Worm (Caenorhabditis elegans): ENCODE data around the gene ztf-27.

The ztf-27 gene

ce11 chrII:10384680-10385383, at the start of gene ztf-27:
Gene ztf-27 (plus strand): TSS chrII:10385333.
- TF ChIP-seq cog-1 (tag; optimal IDR thresholded peaks at IDR 0.05) (no peak), klf-2 (GFP tag; conservative IDR thresholded peaks at IDR 0.05) (no peak), ztf-23 (GFP tag; IDR thresholded peaks at IDR 0.05) (no peak), T22C8.4 (GFP tag; IDR thresholded peaks at IDR 0.05) (no peak), ztf-29 (GFP tag; IDR thresholded peaks at IDR 0.05) (no peak), ref-1 (GFP tag; conservative IDR thresholded peaks at IDR 0.05) (no peak), flt-1 (GFP tag; IDR thresholded peaks at IDR 0.05) (no peak), med-1 (GFP tag; optimal IDR thresholded peaks at IDR 0.05; ENCODE audit: insufficient read depth) (no peak), tab-1 (GFP tag; IDR thresholded peaks at IDR 0.05) (no peak)

DNA sequence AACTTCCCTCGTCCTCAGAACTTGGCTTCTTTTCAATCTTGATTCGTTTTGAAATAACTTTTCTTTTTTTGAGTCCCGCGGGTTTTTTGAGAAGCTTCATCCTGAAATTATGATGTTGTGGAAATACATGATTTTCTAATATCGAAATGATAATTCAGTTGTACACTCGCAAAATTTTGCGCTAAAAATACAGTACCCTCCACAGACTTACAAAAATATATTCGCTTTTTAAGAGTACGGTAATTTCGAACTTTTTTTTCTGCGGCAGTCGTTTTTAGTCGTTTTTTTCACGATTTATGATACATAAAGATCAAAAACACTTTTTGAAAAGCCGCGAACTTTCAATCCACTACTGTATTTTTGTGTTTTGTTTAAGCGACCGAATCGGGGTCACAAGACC, 40.1 kb upstream of the ztf-27 start, which contains the start of gene pro-2:
TSS of gene pro-2 (minus strand) at position 101 of the 400 bp plus-strand sequence.
- TF ChIP-seq ztf-29 (GFP tag; IDR thresholded peaks at IDR 0.05): no peak
- no peak for TF ChIP-seq T22C8.4 (GFP tag; IDR thresholded peaks at IDR 0.05)
- TF ChIP-seq ref-1 (GFP tag; conservative IDR thresholded peaks at IDR 0.05): no peak
- TF ChIP-seq med-1 (GFP tag; optimal IDR thresholded peaks at IDR 0.05; ENCODE audit: insufficient read depth): no peak
- no peak for TF ChIP-seq ztf-23 (GFP tag; IDR thresholded peaks at IDR 0.05)
- no peak for TF ChIP-seq tab-1 (GFP tag; IDR thresholded peaks at IDR 0.05)
- TF ChIP-seq cog-1 (tag; optimal IDR thresholded peaks at IDR 0.05): no peak

ce11 chrII:10346075-10346474, 39.1 kb upstream of the ztf-27 start, which contains the start of gene C07E3.10:
Gene C07E3.10 (plus strand): TSS chrII:10346375.
- TF ChIP-seq med-1 (GFP tag; optimal IDR thresholded peaks at IDR 0.05; ENCODE audit: insufficient read depth) (no peak), flt-1 (GFP tag; IDR thresholded peaks at IDR 0.05) (peak; percentile 10; the same call in 1 of the 2 replicates)

DNA sequence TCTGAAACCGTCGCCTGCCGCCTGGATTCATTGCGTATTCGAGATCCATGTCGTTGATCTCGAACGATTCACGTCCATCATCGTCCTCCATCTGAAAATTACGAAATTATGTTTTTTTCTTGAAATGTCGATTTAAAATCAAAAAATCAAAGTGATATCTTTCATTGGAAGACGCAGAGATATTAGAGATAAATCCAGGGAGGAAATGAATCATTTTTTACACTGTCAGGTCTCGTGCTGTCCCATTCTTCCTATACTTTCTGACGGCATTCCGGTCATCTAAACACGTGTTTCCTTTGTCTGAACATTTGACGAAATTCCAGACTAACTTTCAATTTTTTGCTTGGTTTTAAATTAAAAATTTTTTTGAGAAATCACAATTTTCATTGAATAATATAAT, 35.2 kb upstream of the ztf-27 start, which contains the start of gene stip-1:
TSS of gene stip-1 (minus strand) at position 98 of the 400 bp plus-strand sequence.
- TF ChIP-seq flt-1 (GFP tag; IDR thresholded peaks at IDR 0.05): no peak
- no peak for TF ChIP-seq ztf-23 (GFP tag; IDR thresholded peaks at IDR 0.05)
- TF ChIP-seq med-1 (GFP tag; optimal IDR thresholded peaks at IDR 0.05; ENCODE audit: insufficient read depth): no peak
- no peak for TF ChIP-seq ztf-29 (GFP tag; IDR thresholded peaks at IDR 0.05)
- TF ChIP-seq cog-1 (tag; optimal IDR thresholded peaks at IDR 0.05): no peak
- no peak for TF ChIP-seq T22C8.4 (GFP tag; IDR thresholded peaks at IDR 0.05)

- TF ChIP-seq T22C8.4 (GFP tag; IDR thresholded peaks at IDR 0.05) (no peak), ztf-29 (GFP tag; IDR thresholded peaks at IDR 0.05) (no peak), ztf-23 (GFP tag; IDR thresholded peaks at IDR 0.05) (no peak), ref-1 (GFP tag; conservative IDR thresholded peaks at IDR 0.05) (no peak), cog-1 (tag; optimal IDR thresholded peaks at IDR 0.05) (no peak), flt-1 (GFP tag; IDR thresholded peaks at IDR 0.05) (no peak), tab-1 (GFP tag; IDR thresholded peaks at IDR 0.05) (no peak), med-1 (GFP tag; optimal IDR thresholded peaks at IDR 0.05; ENCODE audit: insufficient read depth) (no peak), klf-2 (GFP tag; conservative IDR thresholded peaks at IDR 0.05) (no peak)
Measured at ce11 chrII:10350487-10350886, 34.6 kb upstream of the ztf-27 start, which contains the start of gene C07E3.9. Gene C07E3.9 (plus strand): TSS chrII:10350756.

ce11 chrII:10351963-10352362, 33.2 kb upstream of the ztf-27 start, which contains the start of gene C07E3.8:
Gene C07E3.8 (plus strand): TSS chrII:10352263.
- no peak for TF ChIP-seq flt-1 (GFP tag; IDR thresholded peaks at IDR 0.05)
- no peak for TF ChIP-seq med-1 (GFP tag; optimal IDR thresholded peaks at IDR 0.05; ENCODE audit: insufficient read depth)
- TF ChIP-seq tab-1 (GFP tag; IDR thresholded peaks at IDR 0.05): no peak
- no peak for TF ChIP-seq ref-1 (GFP tag; conservative IDR thresholded peaks at IDR 0.05)
- TF ChIP-seq ztf-23 (GFP tag; IDR thresholded peaks at IDR 0.05): no peak
- no peak for TF ChIP-seq cog-1 (tag; optimal IDR thresholded peaks at IDR 0.05)
- TF ChIP-seq T22C8.4 (GFP tag; IDR thresholded peaks at IDR 0.05): no peak
- TF ChIP-seq klf-2 (GFP tag; conservative IDR thresholded peaks at IDR 0.05): no peak
- no peak for TF ChIP-seq ztf-29 (GFP tag; IDR thresholded peaks at IDR 0.05)

ce11 chrII:10357468-10358007, 27.6 kb upstream of the ztf-27 start, which contains the start of gene C07E3.3:
Gene C07E3.3 (minus strand): TSS chrII:10357518.
- TF ChIP-seq ref-1 (GFP tag; conservative IDR thresholded peaks at IDR 0.05) (no peak), T22C8.4 (GFP tag; IDR thresholded peaks at IDR 0.05) (no peak), cog-1 (tag; optimal IDR thresholded peaks at IDR 0.05) (no peak), tab-1 (GFP tag; IDR thresholded peaks at IDR 0.05) (no peak), ztf-23 (GFP tag; IDR thresholded peaks at IDR 0.05) (no peak), med-1 (GFP tag; optimal IDR thresholded peaks at IDR 0.05; ENCODE audit: insufficient read depth) (no peak), flt-1 (GFP tag; IDR thresholded peaks at IDR 0.05) (no peak), ztf-29 (GFP tag; IDR thresholded peaks at IDR 0.05) (no peak), klf-2 (GFP tag; conservative IDR thresholded peaks at IDR 0.05) (no peak)

DNA sequence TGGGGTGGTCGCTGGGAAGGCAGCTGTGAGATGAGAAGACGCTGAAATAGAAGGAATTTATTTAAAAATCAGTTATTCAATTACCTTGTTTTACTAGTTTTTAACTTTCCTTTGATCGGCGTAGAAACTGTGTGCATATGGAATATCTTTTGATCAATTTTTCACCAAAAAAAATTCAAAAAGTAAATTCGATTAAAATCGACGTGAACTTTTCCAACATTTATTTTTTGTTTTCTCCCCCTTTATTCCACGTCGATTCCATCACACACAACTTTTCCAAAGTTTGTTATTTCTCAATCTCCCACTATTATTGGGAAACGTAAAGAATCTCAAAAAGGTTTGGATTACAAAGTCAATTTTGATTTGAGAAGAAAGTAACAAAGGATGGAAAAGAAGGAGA, 24.6 kb upstream of the ztf-27 start, which contains the start of gene C07E3.4:
TSS of gene C07E3.4 (plus strand) at position 301 of the 400 bp plus-strand sequence.
- TF ChIP-seq ztf-23 (GFP tag; IDR thresholded peaks at IDR 0.05): no peak
- TF ChIP-seq ref-1 (GFP tag; conservative IDR thresholded peaks at IDR 0.05): no peak
- TF ChIP-seq T22C8.4 (GFP tag; IDR thresholded peaks at IDR 0.05): no peak
- no peak for TF ChIP-seq cog-1 (tag; optimal IDR thresholded peaks at IDR 0.05)
- TF ChIP-seq klf-2 (GFP tag; conservative IDR thresholded peaks at IDR 0.05): no peak
- TF ChIP-seq med-1 (GFP tag; optimal IDR thresholded peaks at IDR 0.05; ENCODE audit: insufficient read depth): no peak
- TF ChIP-seq flt-1 (GFP tag; IDR thresholded peaks at IDR 0.05): no peak
- TF ChIP-seq tab-1 (GFP tag; IDR thresholded peaks at IDR 0.05): no peak
- TF ChIP-seq ztf-29 (GFP tag; IDR thresholded peaks at IDR 0.05): no peak

DNA sequence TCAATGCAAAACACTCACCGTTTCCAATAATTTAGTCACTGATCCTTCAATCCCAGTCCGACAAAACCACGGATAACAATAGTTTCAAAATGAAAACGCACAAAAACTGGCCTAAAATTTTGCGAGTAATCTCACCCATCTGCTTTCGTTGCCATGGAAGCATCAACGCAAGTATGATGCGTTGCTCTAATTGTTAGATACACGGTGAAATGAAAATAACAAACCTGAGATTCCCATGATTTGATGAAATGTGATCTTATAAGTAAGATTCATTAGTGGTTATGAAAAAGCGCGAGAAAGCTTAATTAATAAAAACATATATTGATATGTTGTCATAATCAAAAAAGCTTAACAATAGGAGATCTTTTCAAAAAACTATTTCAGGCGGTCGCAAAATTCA, 17.9 kb upstream of the ztf-27 start, which contains the start of gene ceh-57:
TSS of gene ceh-57 (minus strand) at position 95 of the 400 bp plus-strand sequence.
- TF ChIP-seq ref-1 (GFP tag; conservative IDR thresholded peaks at IDR 0.05) (no peak), flt-1 (GFP tag; IDR thresholded peaks at IDR 0.05) (no peak), med-1 (GFP tag; optimal IDR thresholded peaks at IDR 0.05; ENCODE audit: insufficient read depth) (no peak), klf-2 (GFP tag; conservative IDR thresholded peaks at IDR 0.05) (no peak), ztf-29 (GFP tag; IDR thresholded peaks at IDR 0.05) (no peak), cog-1 (tag; optimal IDR thresholded peaks at IDR 0.05) (no peak), ztf-23 (GFP tag; IDR thresholded peaks at IDR 0.05) (no peak), T22C8.4 (GFP tag; IDR thresholded peaks at IDR 0.05) (no peak), tab-1 (GFP tag; IDR thresholded peaks at IDR 0.05) (no peak)

Data from whole organism, midembryonic.